Fruit fly (Drosophila melanogaster): ENCODE measurements around the gene mRpL38.

dm6 chrX:14216844-14217243 is 9.2 kb upstream of the mRpL38 start:
- TF ChIP-seq spab (GFP tag; optimal IDR thresholded peaks at IDR 0.05) (no peak), vri (GFP tag; optimal IDR thresholded peaks at IDR 0.05) (no peak), cyc (GFP tag; optimal IDR thresholded peaks at IDR 0.05) (no peak), CG6854 (GFP tag; optimal IDR thresholded peaks at IDR 0.05) (no peak), dac (GFP tag; optimal IDR thresholded peaks at IDR 0.05) (no peak)

Measured in whole organism, prepupa.